Worm (Caenorhabditis elegans) whole organism, midembryonic: Measurements from ENCODE around the gene tyr-1.

Experiments used
- cog-1 ChIP-seq: sonication (generic microtip); optimal IDR thresholded peaks from 2 replicates; lab custom pipeline; 2016; ENCODE audit warnings: missing genetic modification characterization, missing compliant biosample characterization
- klf-2 ChIP-seq: fragments of 200-800 bp; sonication (Bioruptor generic); conservative IDR thresholded peaks from 2 replicates; pipeline ENCODE4 v1.3.6; 2022; ENCODE audit warnings: missing genetic modification reagents, missing genetic modification characterization, missing compliant biosample characterization
- tab-1 ChIP-seq: fragments of 200-800 bp; sonication (Bioruptor generic); IDR thresholded peaks from 2 replicates; pipeline ENCODE4 v1.3.6; 2022; ENCODE audit warnings: missing genetic modification characterization, missing compliant biosample characterization
- ztf-29 ChIP-seq: fragments of 200-800 bp; sonication (Bioruptor generic); IDR thresholded peaks from 2 replicates; pipeline ENCODE4 v1.3.6; 2022; ENCODE audit warnings: missing genetic modification reagents, missing genetic modification characterization, missing compliant biosample characterization

DNA sequence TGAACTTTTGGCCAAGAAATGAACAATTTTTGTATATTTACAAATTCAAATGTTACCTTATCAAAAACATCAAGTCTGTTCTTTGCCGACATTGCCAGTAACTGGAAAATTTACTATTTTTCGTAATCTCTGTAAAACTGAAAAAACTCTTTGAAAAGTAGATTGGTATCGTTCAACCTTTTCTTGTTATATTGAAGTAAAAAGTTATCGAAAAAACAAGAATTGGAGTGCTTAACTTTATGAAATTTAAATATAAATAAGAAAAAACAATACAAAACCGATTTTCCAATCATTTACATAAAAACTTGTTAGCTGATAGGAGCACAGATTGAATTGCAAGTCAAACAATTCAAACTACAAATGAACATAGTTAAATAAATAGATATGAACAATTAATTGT lies 11.3 kb downstream of the tyr-1 start, which contains the start of gene ZK688.11:
- TF ChIP-seq cog-1 (no peak), tab-1 (GFP tag; lab: Robert Waterston, UW) (no peak), klf-2 (GFP tag; lab: Robert Waterston, UW) (no peak), ztf-29 (GFP tag; lab: Robert Waterston, UW) (no peak)
